Worm (Caenorhabditis elegans) whole organism, L4/young adult: ENCODE data around the gene nhr-264.
"Not testable (repeated sequence)": the region's sequence is repeated elsewhere in the genome, so short reads cannot be mapped to it uniquely, and the experiment has no call there.

Experiments used
- W03F9.2 ChIP-seq: fragments of 150-350 bp; optimal IDR thresholded peaks from 2 replicates; lab custom pipeline; 2014; ENCODE audit warnings: missing biosample characterization, missing genetic modification characterization
- dao-5 ChIP-seq: sonication (generic microtip); optimal IDR thresholded peaks from 2 replicates; lab custom pipeline; 2016; ENCODE audit warnings: missing genotype, missing genetic modification characterization, moderate library complexity, missing compliant biosample characterization
- him-1 ChIP-seq: sonication (generic microtip); optimal IDR thresholded peaks from 2 replicates; lab custom pipeline; 2016; ENCODE audit warnings: missing genotype, missing genetic modification reagents, missing genetic modification characterization, missing compliant biosample characterization

- TF ChIP-seq dao-5; him-1 (tag; lab: Kevin White, UChicago); W03F9.2 (tag; lab: Kevin White, UChicago): not testable (repeated sequence)
Measured at ce11 chrIV:9286305-9286704, 7.4 kb downstream of the nhr-264 start, which contains the start of gene nhr-267.
